Worm (Caenorhabditis elegans): ENCODE data around the gene exp-2.

The exp-2 gene

DNA sequence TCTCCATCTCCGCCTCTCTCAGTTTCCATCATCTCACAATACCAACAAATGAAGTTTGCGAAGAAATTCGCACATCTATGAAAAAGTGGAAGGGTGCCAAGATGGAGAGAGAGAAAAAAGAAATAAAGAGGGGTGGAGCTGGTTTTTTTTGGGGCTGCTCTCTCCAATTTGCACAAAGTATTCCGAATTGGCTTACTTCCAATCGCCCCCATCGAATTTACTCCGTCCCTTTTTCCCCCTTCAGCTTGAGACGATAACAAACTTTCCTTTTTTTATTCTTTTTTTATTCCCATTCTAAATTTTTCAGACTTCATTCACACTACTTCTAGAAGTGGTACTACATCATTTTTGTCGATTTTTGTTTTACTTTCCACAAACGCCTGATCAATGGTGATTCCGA, at the start of gene exp-2:
Gene exp-2 (plus strand): TSS at position 301 of the 400 bp plus-strand sequence.
- TF ChIP-seq ceh-24 (tag; optimal IDR thresholded peaks at IDR 0.05) (no peak), C38D4.7 (GFP tag; optimal IDR thresholded peaks at IDR 0.05) (no peak), pax-1 (tag; optimal IDR thresholded peaks at IDR 0.05) (no peak), tbx-7 (tag; optimal IDR thresholded peaks at IDR 0.05) (no peak), ahr-1 (tag; optimal IDR thresholded peaks at IDR 0.05) (no peak)

DNA sequence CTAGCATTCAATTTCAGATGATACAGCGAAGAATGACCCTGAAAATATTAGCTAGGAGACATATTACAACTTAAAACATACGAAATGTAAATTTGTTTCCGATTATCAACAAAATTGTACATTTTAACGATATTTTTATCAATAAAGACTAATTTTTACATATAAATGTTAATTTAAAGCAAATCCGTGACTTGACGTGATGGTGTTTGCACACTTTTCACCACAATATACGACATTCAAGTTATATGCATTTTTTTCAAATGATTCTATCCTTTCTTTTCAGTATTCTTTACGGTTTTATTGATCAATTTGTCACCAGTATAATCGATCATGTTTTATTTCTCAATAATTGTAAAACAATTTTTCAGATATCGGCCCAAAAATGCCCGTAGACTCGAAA, 35.4 kb upstream of the exp-2 start, which contains the start of gene Y38A10A.7:
Gene Y38A10A.7 (plus strand): TSS at position 369 of the 400 bp plus-strand sequence.
- TF ChIP-seq ceh-14 (tag; optimal IDR thresholded peaks at IDR 0.05) (no peak), lim-6 (tag; optimal IDR thresholded peaks at IDR 0.05) (no peak), hlh-8 (tag; optimal IDR thresholded peaks at IDR 0.05) (no peak), unc-42 (tag; optimal IDR thresholded peaks at IDR 0.05) (no peak), nhr-232 (tag; optimal IDR thresholded peaks at IDR 0.05) (no peak), K09A11.1 (tag; optimal IDR thresholded peaks at IDR 0.05; ENCODE audit: insufficient read depth) (no peak), gmeb-2 (tag; optimal IDR thresholded peaks at IDR 0.05) (no peak), K02D7.2 (tag; optimal IDR thresholded peaks at IDR 0.05) (no peak), sox-4 (tag; optimal IDR thresholded peaks at IDR 0.05) (no peak)

DNA sequence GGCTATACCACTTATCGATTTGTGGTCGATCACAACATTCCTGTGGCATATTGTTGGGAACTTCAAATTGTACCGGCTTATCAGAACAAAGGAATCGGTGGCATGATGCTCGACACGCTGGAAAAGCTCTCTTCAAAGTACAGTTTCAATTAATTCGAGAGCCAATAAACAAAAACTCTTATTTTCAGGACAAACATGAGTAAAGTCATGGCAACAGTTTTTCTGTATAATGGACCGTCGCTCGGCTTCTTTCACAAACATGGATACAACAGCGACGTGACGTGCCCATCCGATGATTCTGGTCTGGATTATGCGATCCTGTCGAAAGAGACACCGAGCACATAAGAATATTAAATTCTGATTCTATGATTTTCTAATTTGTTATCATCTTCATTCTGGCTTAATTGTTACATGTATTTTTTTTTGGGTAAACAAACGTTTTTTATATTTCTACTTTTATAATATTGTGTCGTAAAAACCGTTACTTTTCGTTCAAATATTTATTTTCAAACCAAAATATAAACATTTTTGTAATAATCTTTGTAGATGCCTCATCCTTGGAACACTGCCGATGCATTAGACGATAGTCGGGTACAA, 34.5 kb upstream of the exp-2 start, which contains the start of gene smut-1:
Gene smut-1 (plus strand): TSS at position 547 of the 597 bp plus-strand sequence.
- TF ChIP-seq T23F11.4 (GFP tag; optimal IDR thresholded peaks at IDR 0.05) = no peak
- TF ChIP-seq tbx-7 (tag; optimal IDR thresholded peaks at IDR 0.05) = no peak
- no peak for TF ChIP-seq ceh-34 (tag; optimal IDR thresholded peaks at IDR 0.05)
- TF ChIP-seq gmeb-2 (tag; optimal IDR thresholded peaks at IDR 0.05) = no peak
- TF ChIP-seq unc-3 (GFP tag; conservative IDR thresholded peaks at IDR 0.05) = no peak
- no peak for TF ChIP-seq unc-3 (tag; optimal IDR thresholded peaks at IDR 0.05)
- no peak for TF ChIP-seq nhr-11 (tag; optimal IDR thresholded peaks at IDR 0.05)
- TF ChIP-seq ama-1 (optimal IDR thresholded peaks at IDR 0.05) = no peak
- TF ChIP-seq unc-55 (GFP tag; optimal IDR thresholded peaks at IDR 0.05) = no peak
- no peak for TF ChIP-seq ceh-19 (GFP tag; optimal IDR thresholded peaks at IDR 0.05)
- no peak for TF ChIP-seq ceh-18 (tag; optimal IDR thresholded peaks at IDR 0.05)

DNA sequence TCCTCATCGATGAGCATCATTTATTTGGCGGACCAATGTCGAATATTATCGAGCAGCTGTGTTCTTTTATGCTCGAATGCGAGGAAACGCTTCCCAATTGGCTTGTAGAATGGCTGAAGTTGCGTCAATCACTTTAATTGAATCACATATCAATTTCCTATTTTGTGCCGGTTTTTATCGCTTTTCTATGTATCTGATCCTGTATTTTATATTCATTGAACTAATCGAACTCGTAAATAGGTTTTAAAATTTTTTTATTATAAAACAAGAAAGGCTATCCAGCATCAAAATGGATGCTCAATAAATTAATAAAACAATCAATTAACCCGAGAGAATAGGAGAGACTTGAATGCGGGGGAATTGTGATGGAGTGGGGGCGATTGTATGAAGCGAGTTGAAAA, 32.4 kb upstream of the exp-2 start:
- TF ChIP-seq syd-9 (tag; optimal IDR thresholded peaks at IDR 0.05) = peak; percentile 1
- TF ChIP-seq nhr-11 (tag; optimal IDR thresholded peaks at IDR 0.05) = no peak
- TF ChIP-seq dmd-4 (tag; optimal IDR thresholded peaks at IDR 0.05; ENCODE audit: borderline replicate concordance) = no peak
- TF ChIP-seq ceh-24 (tag; optimal IDR thresholded peaks at IDR 0.05) = no peak
- TF ChIP-seq unc-42 (tag; optimal IDR thresholded peaks at IDR 0.05) = peak; percentile 16
- TF ChIP-seq pha-2 (tag; optimal IDR thresholded peaks at IDR 0.05) = peak; percentile 16
- TF ChIP-seq elt-4 (tag; optimal IDR thresholded peaks at IDR 0.05) = no peak
- no peak for TF ChIP-seq ceh-18 (tag; optimal IDR thresholded peaks at IDR 0.05)
- TF ChIP-seq unc-86 (tag; optimal IDR thresholded peaks at IDR 0.05) = no peak
- TF ChIP-seq odd-2 (tag; optimal IDR thresholded peaks at IDR 0.05) = no peak
- no peak for TF ChIP-seq C38D4.7 (GFP tag; optimal IDR thresholded peaks at IDR 0.05)
- no peak for TF ChIP-seq F13H6.1 (tag; optimal IDR thresholded peaks at IDR 0.05)
- TF ChIP-seq ceh-2 (tag; optimal IDR thresholded peaks at IDR 0.05) = no peak
- TF ChIP-seq K09A11.1 (tag; optimal IDR thresholded peaks at IDR 0.05; ENCODE audit: insufficient read depth) = no peak
- no peak for TF ChIP-seq fax-1 (tag; optimal IDR thresholded peaks at IDR 0.05)
- TF ChIP-seq ceh-22 (tag; optimal IDR thresholded peaks at IDR 0.05) = no peak
- TF ChIP-seq ceh-45 (GFP tag; IDR thresholded peaks at IDR 0.05) = no peak
- TF ChIP-seq tbx-2 (tag; optimal IDR thresholded peaks at IDR 0.05) = no peak
- peak; percentile 28 for TF ChIP-seq elt-2 (tag; optimal IDR thresholded peaks at IDR 0.05)
- peak; percentile 93 for TF ChIP-seq ama-1 (optimal IDR thresholded peaks at IDR 0.05)

Measured in whole organism, late embryonic.